Fruit fly (Drosophila melanogaster): ENCODE results near the gene Mpi.

Mpi gene

DNA sequence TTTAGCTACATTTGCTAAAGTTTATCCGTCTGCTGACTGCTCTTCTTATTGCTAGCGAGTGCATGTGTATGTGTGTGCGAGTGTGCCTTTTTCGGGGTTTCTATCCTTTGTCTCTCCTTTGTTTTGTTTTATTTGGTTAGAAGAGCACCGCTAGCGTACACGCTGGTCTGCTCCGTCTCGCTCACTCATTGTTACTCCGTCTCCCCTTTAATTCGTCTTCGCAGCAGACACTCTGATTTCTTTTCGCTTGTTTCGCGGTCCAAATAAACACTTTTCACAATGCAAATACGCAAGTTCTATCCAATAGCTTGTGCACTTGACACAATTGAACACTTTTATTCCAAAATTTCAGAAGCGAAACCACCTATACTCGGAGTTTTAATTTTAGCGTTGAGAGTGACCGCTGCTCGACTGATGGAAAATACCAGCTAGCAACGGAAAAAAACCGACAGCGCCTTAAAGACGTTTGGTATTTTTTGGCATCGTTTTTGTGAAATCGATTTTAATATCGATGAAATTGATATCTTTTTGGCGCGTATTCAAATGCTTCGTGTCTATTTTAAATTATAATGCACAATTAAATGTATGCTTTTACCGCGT is 49.6 kb downstream of the Mpi start, which contains the start of gene FBXO11 (continued):
- TF ChIP-seq CG13624 (GFP tag; optimal IDR thresholded peaks at IDR 0.05): peak; percentile 25
- TF ChIP-seq lilli (GFP tag; optimal IDR thresholded peaks at IDR 0.05): no peak
- TF ChIP-seq Fer1 (GFP tag; optimal IDR thresholded peaks at IDR 0.05): peak; percentile 33
- TF ChIP-seq Nf-YB (GFP tag; optimal IDR thresholded peaks at IDR 0.05): peak; percentile 72
- TF ChIP-seq peb (GFP tag; IDR thresholded peaks at IDR 0.05): no peak
- no peak for TF ChIP-seq wdn (GFP tag; IDR thresholded peaks at IDR 0.05)
- TF ChIP-seq PHDP (tag; optimal IDR thresholded peaks at IDR 0.05): no peak
- TF ChIP-seq CG1233 (GFP tag; optimal IDR thresholded peaks at IDR 0.05): no peak
- no peak for TF ChIP-seq Lim3 (GFP tag; IDR thresholded peaks at IDR 0.05)
- no peak for TF ChIP-seq trh (GFP tag; optimal IDR thresholded peaks at IDR 0.05)
- TF ChIP-seq HHEX (GFP tag; optimal IDR thresholded peaks at IDR 0.05): no peak
- TF ChIP-seq bsh (GFP tag; optimal IDR thresholded peaks at IDR 0.05): no peak
- TF ChIP-seq ttk (GFP tag; IDR thresholded peaks at IDR 0.05): peak; percentile 13; the same call in 1 of the 2 replicates
- TF ChIP-seq Stat92E (GFP tag; optimal IDR thresholded peaks at IDR 0.05): peak in 1 of 3 experiments; percentile 83
- no peak for TF ChIP-seq kni (GFP tag; optimal IDR thresholded peaks at IDR 0.05)
- peak; percentile 16; the same call in 1 of the 3 replicates for TF ChIP-seq CG34224 (GFP tag; IDR thresholded peaks at IDR 0.05; ENCODE audit: partially characterized antibody)
- no peak for TF ChIP-seq CG13775 (GFP tag; optimal IDR thresholded peaks at IDR 0.05)
- TF ChIP-seq CG4282 (GFP tag; optimal IDR thresholded peaks at IDR 0.05): no peak
- TF ChIP-seq CG12769 (tag; optimal IDR thresholded peaks at IDR 0.05): no peak
- TF ChIP-seq seq (GFP tag; IDR thresholded peaks at IDR 0.05): no peak
- TF ChIP-seq en (GFP tag; optimal IDR thresholded peaks at IDR 0.05): no peak
- no peak for TF ChIP-seq CG18011 (GFP tag; optimal IDR thresholded peaks at IDR 0.05)
- no peak for TF ChIP-seq H2.0 (GFP tag; IDR thresholded peaks at IDR 0.05)
- TF ChIP-seq chif (GFP tag; optimal IDR thresholded peaks at IDR 0.05): no peak
- TF ChIP-seq CG8281 (tag; optimal IDR thresholded peaks at IDR 0.05): no peak
- no peak for TF ChIP-seq CG10654 (GFP tag; optimal IDR thresholded peaks at IDR 0.05)
- no peak for TF ChIP-seq crc (GFP tag; optimal IDR thresholded peaks at IDR 0.05)
- no peak for TF ChIP-seq jigr1 (GFP tag; IDR thresholded peaks at IDR 0.05)
- no peak for TF ChIP-seq Nf-YA (GFP tag; IDR thresholded peaks at IDR 0.05)
- TF ChIP-seq ase (GFP tag; IDR thresholded peaks at IDR 0.05): no peak
- no peak for TF ChIP-seq Aef1 (GFP tag; IDR thresholded peaks at IDR 0.05)
- no peak for TF ChIP-seq gce (GFP tag; IDR thresholded peaks at IDR 0.05)
- peak; percentile 45 for TF ChIP-seq CG15601 (tag; optimal IDR thresholded peaks at IDR 0.05)
- TF ChIP-seq Bteb2 (GFP tag; optimal IDR thresholded peaks at IDR 0.05): no peak
- TF ChIP-seq CG9817 (tag; optimal IDR thresholded peaks at IDR 0.05): no peak
- TF ChIP-seq salm (tag; optimal IDR thresholded peaks at IDR 0.05): peak; percentile 10
- TF ChIP-seq CG7556 (GFP tag; optimal IDR thresholded peaks at IDR 0.05): no peak
- no peak for TF ChIP-seq CG2202 (tag; optimal IDR thresholded peaks at IDR 0.05)
- no peak for TF ChIP-seq fd102C (GFP tag; optimal IDR thresholded peaks at IDR 0.05)
- TF ChIP-seq gem (tag; optimal IDR thresholded peaks at IDR 0.05): no peak
- TF ChIP-seq grn (GFP tag; optimal IDR thresholded peaks at IDR 0.05): no peak
- TF ChIP-seq Six4 (GFP tag; optimal IDR thresholded peaks at IDR 0.05): no peak
- no peak for TF ChIP-seq Atf6 (GFP tag; IDR thresholded peaks at IDR 0.05)
- no peak for TF ChIP-seq NFAT (GFP tag; IDR thresholded peaks at IDR 0.05)
- no peak for TF ChIP-seq Lpt (GFP tag; optimal IDR thresholded peaks at IDR 0.05)
- no peak for TF ChIP-seq phol (tag; optimal IDR thresholded peaks at IDR 0.05)
- TF ChIP-seq gt (GFP tag; IDR thresholded peaks at IDR 0.05): no peak
- TF ChIP-seq h (optimal IDR thresholded peaks at IDR 0.05): no peak
- TF ChIP-seq dmrt11E (tag; optimal IDR thresholded peaks at IDR 0.05): no peak
- peak; percentile 97 for TF ChIP-seq gfzf (GFP tag; optimal IDR thresholded peaks at IDR 0.05)
- TF ChIP-seq fd64A (GFP tag; optimal IDR thresholded peaks at IDR 0.05): no peak

All from whole organism, embryonic.